1 fruit fly cellular context compared by ENCODE assay signal in genomic region chr2L:18653328-18653675, dm6.
TF ChIP-seq lines count a peak whose summit lies in the region.

No protein-coding gene starts in this region.

TF ChIP-seq in whole organism, embryonic, 481 proteins besides CTCF, POLR2A, EP300 and RAD21 (continued from another document and continues in another):
- TF ChIP-seq HHEX (GFP tag; optimal IDR thresholded peaks at IDR 0.05; lab: Kevin White, UChicago): peak; percentile 45
- no peak for TF ChIP-seq Dll (GFP tag; IDR thresholded peaks at IDR 0.05; lab: Robert Waterston, UW; ENCODE audit: partially characterized antibody)
- no peak for TF ChIP-seq al (GFP tag; IDR thresholded peaks at IDR 0.05; lab: Robert Waterston, UW)
- TF ChIP-seq CG14710 (tag; optimal IDR thresholded peaks at IDR 0.05; lab: Kevin White, UChicago): peak; percentile 89
- TF ChIP-seq CG13287 (GFP tag; IDR thresholded peaks at IDR 0.05; lab: Robert Waterston, UW; ENCODE audit: partially characterized antibody): no peak
- peak; percentile 65 for TF ChIP-seq nerfin-1 (tag; optimal IDR thresholded peaks at IDR 0.05; lab: Kevin White, UChicago)
- peak; percentile 5 for TF ChIP-seq NK7.1 (GFP tag; optimal IDR thresholded peaks at IDR 0.05; lab: Kevin White, UChicago)
- peak; percentile 61 for TF ChIP-seq CG6654 (GFP tag; optimal IDR thresholded peaks at IDR 0.05; lab: Kevin White, UChicago)
- peak; percentile 58 for TF ChIP-seq E2f1 (GFP tag; IDR thresholded peaks at IDR 0.05; lab: Robert Waterston, UW)
- peak; percentile 70 for TF ChIP-seq tgo (GFP tag; IDR thresholded peaks at IDR 0.05; lab: Robert Waterston, UW)
- peak; percentile 71 for TF ChIP-seq row (GFP tag; IDR thresholded peaks at IDR 0.05; lab: Robert Waterston, UW)
- no peak for TF ChIP-seq vnd (GFP tag; IDR thresholded peaks at IDR 0.05; lab: Robert Waterston, UW; ENCODE audit: partially characterized antibody)
- peak; percentile 51 for TF ChIP-seq CG1792 (GFP tag; optimal IDR thresholded peaks at IDR 0.05; lab: Kevin White, UChicago)
- TF ChIP-seq CG32767 (GFP tag; IDR thresholded peaks at IDR 0.05; lab: Robert Waterston, UW): 0 out of 2 replicates have a peak, but pooled peaks have one; percentile 48
- TF ChIP-seq cwo (GFP tag; optimal IDR thresholded peaks at IDR 0.05; lab: Kevin White, UChicago): peak; percentile 37
- TF ChIP-seq vvl (GFP tag; IDR thresholded peaks at IDR 0.05; lab: Robert Waterston, UW): peak; percentile 91
- no peak for TF ChIP-seq pzg (GFP tag; optimal IDR thresholded peaks at IDR 0.05; lab: Kevin White, UChicago)
- peak; percentile 73 for TF ChIP-seq CG12769 (tag; optimal IDR thresholded peaks at IDR 0.05; lab: Kevin White, UChicago)
- TF ChIP-seq CG14441 (GFP tag; IDR thresholded peaks at IDR 0.05; lab: Robert Waterston, UW): peak; percentile 67
- TF ChIP-seq CG43689 (GFP tag; IDR thresholded peaks at IDR 0.05; lab: Robert Waterston, UW): no peak
- TF ChIP-seq CG12219 (GFP tag; optimal IDR thresholded peaks at IDR 0.05; lab: Kevin White, UChicago): peak; percentile 43
- no peak for TF ChIP-seq Nf-YC (tag; optimal IDR thresholded peaks at IDR 0.05; lab: Kevin White, UChicago)
- no peak for TF ChIP-seq Fer2 (tag; optimal IDR thresholded peaks at IDR 0.05; lab: Kevin White, UChicago)
- no peak for TF ChIP-seq tio (GFP tag; optimal IDR thresholded peaks at IDR 0.05; lab: Kevin White, UChicago)
- TF ChIP-seq HLH3B (GFP tag; IDR thresholded peaks at IDR 0.05; lab: Robert Waterston, UW): peak; percentile 73
- peak; percentile 76; the same call in 2 of the 3 replicates for TF ChIP-seq gce (GFP tag; IDR thresholded peaks at IDR 0.05; lab: Robert Waterston, UW)
- no peak for TF ChIP-seq p53 (GFP tag; optimal IDR thresholded peaks at IDR 0.05; lab: Kevin White, UChicago)
- TF ChIP-seq Dref (GFP tag; IDR thresholded peaks at IDR 0.05; lab: Robert Waterston, UW): no peak
- no peak for TF ChIP-seq CG34224 (GFP tag; IDR thresholded peaks at IDR 0.05; lab: Robert Waterston, UW; ENCODE audit: partially characterized antibody)
- TF ChIP-seq ac (GFP tag; optimal IDR thresholded peaks at IDR 0.05; lab: Kevin White, UChicago): no peak
- TF ChIP-seq tin (GFP tag; optimal IDR thresholded peaks at IDR 0.05; lab: Kevin White, UChicago): peak; percentile 58
- peak; percentile 71 for TF ChIP-seq CG1233 (GFP tag; optimal IDR thresholded peaks at IDR 0.05; lab: Kevin White, UChicago)
- TF ChIP-seq CG9609 (GFP tag; optimal IDR thresholded peaks at IDR 0.05; lab: Kevin White, UChicago): no peak
- peak; percentile 58; the same call in 1 of the 3 replicates for TF ChIP-seq CG11695 (GFP tag; IDR thresholded peaks at IDR 0.05; lab: Robert Waterston, UW)
- peak; percentile 65 for TF ChIP-seq Dad (GFP tag; optimal IDR thresholded peaks at IDR 0.05; lab: Kevin White, UChicago)
- peak; percentile 41; the same call in 1 of the 2 replicates for TF ChIP-seq Nf-YA (GFP tag; IDR thresholded peaks at IDR 0.05; lab: Robert Waterston, UW)
- no peak for TF ChIP-seq klu (GFP tag; IDR thresholded peaks at IDR 0.05; lab: Robert Waterston, UW)
- TF ChIP-seq ara (GFP tag; IDR thresholded peaks at IDR 0.05; lab: Robert Waterston, UW): peak; percentile 91
- peak; percentile 56 for TF ChIP-seq Camta (GFP tag; optimal IDR thresholded peaks at IDR 0.05; lab: Kevin White, UChicago)
- TF ChIP-seq NC2β (GFP tag; optimal IDR thresholded peaks at IDR 0.05; lab: Kevin White, UChicago): peak; percentile 21
- 0 out of 2 replicates have a peak, but pooled peaks have one; percentile 12 for TF ChIP-seq crol (GFP tag; IDR thresholded peaks at IDR 0.05; lab: Robert Waterston, UW)
- TF ChIP-seq Usf (GFP tag; optimal IDR thresholded peaks at IDR 0.05; lab: Kevin White, UChicago): peak; percentile 40
- TF ChIP-seq CG8089 (GFP tag; optimal IDR thresholded peaks at IDR 0.05; lab: Kevin White, UChicago): no peak
- peak; percentile 83 for TF ChIP-seq CG7839 (tag; optimal IDR thresholded peaks at IDR 0.05; lab: Kevin White, UChicago)
- peak; percentile 69 for TF ChIP-seq ssp (GFP tag; IDR thresholded peaks at IDR 0.05; lab: Robert Waterston, UW)
- TF ChIP-seq dpn (GFP tag; optimal IDR thresholded peaks at IDR 0.05; lab: Kevin White, UChicago): peak; percentile 26 to 66
- peak in 1 of 2 experiments; percentile 3 for TF ChIP-seq crp (GFP tag; optimal IDR thresholded peaks at IDR 0.05; lab: Kevin White, UChicago)
- TF ChIP-seq CG8944 (GFP tag; optimal IDR thresholded peaks at IDR 0.05; lab: Kevin White, UChicago): peak; percentile 27
- no peak for TF ChIP-seq pho (GFP tag; optimal IDR thresholded peaks at IDR 0.05; lab: Kevin White, UChicago)
- TF ChIP-seq amos (GFP tag; IDR thresholded peaks at IDR 0.05; lab: Robert Waterston, UW; ENCODE audit: partially characterized antibody): no peak
- no peak for TF ChIP-seq CkIIα-i1 (GFP tag; IDR thresholded peaks at IDR 0.05; lab: Robert Waterston, UW)
- TF ChIP-seq pb (GFP tag; optimal IDR thresholded peaks at IDR 0.05; lab: Kevin White, UChicago): peak; percentile 40
- peak; percentile 77 for TF ChIP-seq ind (GFP tag; optimal IDR thresholded peaks at IDR 0.05; lab: Kevin White, UChicago)
- no peak; the same call in 1 of the 2 replicates for TF ChIP-seq gt (GFP tag; IDR thresholded peaks at IDR 0.05; lab: Robert Waterston, UW)
- TF ChIP-seq CG17359 (tag; optimal IDR thresholded peaks at IDR 0.05; lab: Kevin White, UChicago): peak; percentile 83
- TF ChIP-seq CG7745 (tag; optimal IDR thresholded peaks at IDR 0.05; lab: Kevin White, UChicago): no peak
- peak; percentile 50; the same call in 2 of the 3 replicates for TF ChIP-seq Optix (GFP tag; IDR thresholded peaks at IDR 0.05; lab: Robert Waterston, UW)
- peak; percentile 84 for TF ChIP-seq CG6689 (GFP tag; IDR thresholded peaks at IDR 0.05; lab: Robert Waterston, UW)
- TF ChIP-seq bsh (GFP tag; optimal IDR thresholded peaks at IDR 0.05; lab: Kevin White, UChicago): peak in 1 of 2 experiments; percentile 76
- TF ChIP-seq Eip74EF (GFP tag; optimal IDR thresholded peaks at IDR 0.05; lab: Kevin White, UChicago): peak in 1 of 2 experiments; percentile 70
- TF ChIP-seq CG2120 (GFP tag; optimal IDR thresholded peaks at IDR 0.05; lab: Kevin White, UChicago): peak; percentile 14
- TF ChIP-seq Oli (tag; optimal IDR thresholded peaks at IDR 0.05; lab: Kevin White, UChicago): peak; percentile 58
- peak; percentile 93 for TF ChIP-seq zfh1 (GFP tag; IDR thresholded peaks at IDR 0.05; lab: Robert Waterston, UW)
- TF ChIP-seq en (GFP tag; optimal IDR thresholded peaks at IDR 0.05; lab: Kevin White, UChicago): no peak
- no peak for TF ChIP-seq kni (GFP tag; optimal IDR thresholded peaks at IDR 0.05; lab: Kevin White, UChicago)
- TF ChIP-seq NFAT (GFP tag; IDR thresholded peaks at IDR 0.05; lab: Robert Waterston, UW): 0 out of 2 replicates have a peak, but pooled peaks have one; percentile 38
- peak; percentile 86 for TF ChIP-seq CG5245 (GFP tag; optimal IDR thresholded peaks at IDR 0.05; lab: Kevin White, UChicago)
- peak; percentile 51 for TF ChIP-seq CG12071 (GFP tag; optimal IDR thresholded peaks at IDR 0.05; lab: Kevin White, UChicago)
- TF ChIP-seq CG10979 (tag; optimal IDR thresholded peaks at IDR 0.05; lab: Kevin White, UChicago): peak; percentile 87
- peak; percentile 47 for TF ChIP-seq CG31388 (GFP tag; optimal IDR thresholded peaks at IDR 0.05; lab: Kevin White, UChicago)
- TF ChIP-seq oc (tag; optimal IDR thresholded peaks at IDR 0.05; lab: Kevin White, UChicago): peak; percentile 70
- TF ChIP-seq CG11456 (GFP tag; IDR thresholded peaks at IDR 0.05; lab: Robert Waterston, UW): peak; percentile 71; the same call in 2 of the 3 replicates
- no peak for TF ChIP-seq sc (optimal IDR thresholded peaks at IDR 0.05; lab: Kevin White, UChicago)
- TF ChIP-seq sc (GFP tag; optimal IDR thresholded peaks at IDR 0.05; lab: Kevin White, UChicago): peak; percentile 16
- peak; percentile 38 for TF ChIP-seq CG18619 (GFP tag; optimal IDR thresholded peaks at IDR 0.05; lab: Kevin White, UChicago)
- TF ChIP-seq CG3407 (GFP tag; optimal IDR thresholded peaks at IDR 0.05; lab: Kevin White, UChicago): peak; percentile 41
- peak; percentile 71 for TF ChIP-seq CG11093 (GFP tag; IDR thresholded peaks at IDR 0.05; lab: Robert Waterston, UW)
- TF ChIP-seq br (optimal IDR thresholded peaks at IDR 0.05; lab: Kevin White, UChicago): no peak
- peak; percentile 84 for TF ChIP-seq CG2678 (tag; optimal IDR thresholded peaks at IDR 0.05; lab: Kevin White, UChicago)
- TF ChIP-seq nmo (GFP tag; optimal IDR thresholded peaks at IDR 0.05; lab: Kevin White, UChicago): peak; percentile 90
- TF ChIP-seq Deaf1 (tag; optimal IDR thresholded peaks at IDR 0.05; lab: Kevin White, UChicago): no peak
- TF ChIP-seq ems (GFP tag; optimal IDR thresholded peaks at IDR 0.05; lab: Kevin White, UChicago): peak; percentile 47
- TF ChIP-seq HLH4C (GFP tag; IDR thresholded peaks at IDR 0.05; lab: Robert Waterston, UW; ENCODE audit: partially characterized antibody): no peak
- no peak for TF ChIP-seq wek (GFP tag; optimal IDR thresholded peaks at IDR 0.05; lab: Kevin White, UChicago)
- TF ChIP-seq mam (GFP tag; optimal IDR thresholded peaks at IDR 0.05; lab: Kevin White, UChicago): peak; percentile 57
- peak; percentile 79 for TF ChIP-seq btn (GFP tag; optimal IDR thresholded peaks at IDR 0.05; lab: Kevin White, UChicago)
- peak; percentile 70 for TF ChIP-seq CG4730 (GFP tag; IDR thresholded peaks at IDR 0.05; lab: Robert Waterston, UW)
- no peak for TF ChIP-seq Myb (GFP tag; optimal IDR thresholded peaks at IDR 0.05; lab: Kevin White, UChicago)
- peak; percentile 85 for TF ChIP-seq zen (tag; optimal IDR thresholded peaks at IDR 0.05; lab: Kevin White, UChicago)
- no peak for TF ChIP-seq tna (GFP tag; IDR thresholded peaks at IDR 0.05; lab: Robert Waterston, UW; ENCODE audit: partially characterized antibody)
- no peak for TF ChIP-seq Adf1 (GFP tag; IDR thresholded peaks at IDR 0.05; lab: Robert Waterston, UW)
- peak; percentile 65 for TF ChIP-seq CG14667 (GFP tag; IDR thresholded peaks at IDR 0.05; lab: Robert Waterston, UW)
- TF ChIP-seq CG8478 (optimal IDR thresholded peaks at IDR 0.05; lab: Kevin White, UChicago): no peak
- TF ChIP-seq CG11085 (GFP tag; IDR thresholded peaks at IDR 0.05; lab: Robert Waterston, UW): 0 out of 2 replicates have a peak, but pooled peaks have one; percentile 41
- TF ChIP-seq fd96Cb (tag; optimal IDR thresholded peaks at IDR 0.05; lab: Kevin White, UChicago): peak; percentile 79
- TF ChIP-seq CG10274 (GFP tag; optimal IDR thresholded peaks at IDR 0.05; lab: Kevin White, UChicago): peak; percentile 44
- TF ChIP-seq lov (optimal IDR thresholded peaks at IDR 0.05; lab: Kevin White, UChicago): no peak
- TF ChIP-seq lov (GFP tag; IDR thresholded peaks at IDR 0.05; lab: Robert Waterston, UW): peak; percentile 94
- peak; percentile 55; the same call in 1 of the 2 replicates for TF ChIP-seq CG8765 (GFP tag; IDR thresholded peaks at IDR 0.05; lab: Robert Waterston, UW)
- TF ChIP-seq otp (GFP tag; IDR thresholded peaks at IDR 0.05; lab: Robert Waterston, UW): peak; percentile 75; the same call in 2 of the 3 replicates
- TF ChIP-seq Rfx (GFP tag; IDR thresholded peaks at IDR 0.05; lab: Robert Waterston, UW): peak; percentile 59; the same call in 1 of the 2 replicates
- peak; percentile 58 for TF ChIP-seq fd64A (GFP tag; optimal IDR thresholded peaks at IDR 0.05; lab: Kevin White, UChicago)
- TF ChIP-seq NC2α (GFP tag; optimal IDR thresholded peaks at IDR 0.05; lab: Kevin White, UChicago): peak; percentile 29
- TF ChIP-seq toy (GFP tag; IDR thresholded peaks at IDR 0.05; lab: Robert Waterston, UW): no peak
- TF ChIP-seq Stat92E (GFP tag; optimal IDR thresholded peaks at IDR 0.05; lab: Kevin White, UChicago): peak in 1 of 3 experiments; percentile 78
- TF ChIP-seq pros (GFP tag; optimal IDR thresholded peaks at IDR 0.05; lab: Kevin White, UChicago): no peak
- TF ChIP-seq CG11723 (GFP tag; optimal IDR thresholded peaks at IDR 0.05; lab: Kevin White, UChicago): peak; percentile 30
- peak; percentile 61 for TF ChIP-seq CG31224 (GFP tag; IDR thresholded peaks at IDR 0.05; lab: Robert Waterston, UW)
- TF ChIP-seq dmrt11E (tag; optimal IDR thresholded peaks at IDR 0.05; lab: Kevin White, UChicago): peak; percentile 70
- peak; percentile 34; the same call in 1 of the 2 replicates for TF ChIP-seq Ada2b (GFP tag; IDR thresholded peaks at IDR 0.05; lab: Robert Waterston, UW)
- peak; percentile 66 for TF ChIP-seq CG18599 (GFP tag; optimal IDR thresholded peaks at IDR 0.05; lab: Kevin White, UChicago)
- peak; percentile 56 for TF ChIP-seq CG10147 (GFP tag; optimal IDR thresholded peaks at IDR 0.05; lab: Kevin White, UChicago)
- TF ChIP-seq danr (GFP tag; IDR thresholded peaks at IDR 0.05; lab: Robert Waterston, UW): no peak; the same call in 1 of the 2 replicates
- TF ChIP-seq CoRest (tag; optimal IDR thresholded peaks at IDR 0.05; lab: Kevin White, UChicago): peak; percentile 74
- peak; percentile 70 for TF ChIP-seq Asciz (GFP tag; optimal IDR thresholded peaks at IDR 0.05; lab: Kevin White, UChicago)
- peak; percentile 65 for TF ChIP-seq CG30403 (GFP tag; optimal IDR thresholded peaks at IDR 0.05; lab: Kevin White, UChicago)
- peak; percentile 31; the same call in 1 of the 2 replicates for TF ChIP-seq CG7372 (GFP tag; IDR thresholded peaks at IDR 0.05; lab: Robert Waterston, UW)
- no peak for TF ChIP-seq pan (optimal IDR thresholded peaks at IDR 0.05; lab: Kevin White, UChicago)
- TF ChIP-seq pan (GFP tag; optimal IDR thresholded peaks at IDR 0.05 in 1 of 2, IDR thresholded peaks at IDR 0.05 in 1 of 2): peak in 1 of 2 experiments; percentile 72
- peak; percentile 63 for TF ChIP-seq CG32532 (GFP tag; IDR thresholded peaks at IDR 0.05; lab: Robert Waterston, UW)
- TF ChIP-seq ken (GFP tag; IDR thresholded peaks at IDR 0.05; lab: Robert Waterston, UW): peak; percentile 64; the same call in 2 of the 3 replicates
- no peak; the same call in 1 of the 2 replicates for TF ChIP-seq chm (GFP tag; IDR thresholded peaks at IDR 0.05; lab: Robert Waterston, UW)
- TF ChIP-seq CG10267 (tag; optimal IDR thresholded peaks at IDR 0.05; lab: Kevin White, UChicago): peak; percentile 69
- TF ChIP-seq her (GFP tag; optimal IDR thresholded peaks at IDR 0.05; lab: Kevin White, UChicago): peak; percentile 39
- TF ChIP-seq vfl (GFP tag; optimal IDR thresholded peaks at IDR 0.05; lab: Kevin White, UChicago): no peak
- TF ChIP-seq CG9437 (GFP tag; optimal IDR thresholded peaks at IDR 0.05; lab: Kevin White, UChicago): no peak
- peak; percentile 75 for TF ChIP-seq sob (GFP tag; IDR thresholded peaks at IDR 0.05; lab: Robert Waterston, UW)
- TF ChIP-seq Rx (GFP tag; IDR thresholded peaks at IDR 0.05; lab: Robert Waterston, UW): peak; percentile 73
- peak; percentile 29 for TF ChIP-seq PHDP (tag; optimal IDR thresholded peaks at IDR 0.05; lab: Kevin White, UChicago)
